Worm (Caenorhabditis elegans): Measurements from ENCODE around the gene srb-17.

Gene srb-17

DNA sequence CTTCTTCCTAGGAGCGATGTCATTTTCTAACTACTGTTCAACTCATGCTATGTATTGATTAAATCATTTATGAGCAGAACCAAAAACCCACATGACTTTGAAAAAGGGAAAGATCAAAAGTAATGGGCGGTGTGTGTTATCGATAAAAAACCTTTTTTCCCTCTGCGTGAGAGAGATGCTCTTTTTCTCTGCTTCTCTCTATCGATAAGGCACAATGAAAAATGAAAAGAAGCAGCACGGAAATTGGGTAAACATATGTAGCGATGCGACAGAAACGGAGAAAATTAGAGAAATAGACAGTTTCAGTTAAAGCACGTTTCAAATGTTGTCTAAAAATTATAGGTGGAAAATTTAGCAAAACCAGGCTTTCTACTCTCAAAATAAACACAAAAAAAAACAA is 45.3 kb upstream of the srb-17 start:
- TF ChIP-seq F13H6.1 (tag; optimal IDR thresholded peaks at IDR 0.05): peak; percentile 71
- no peak for TF ChIP-seq lin-11 (tag; optimal IDR thresholded peaks at IDR 0.05)
- peak; percentile 72 for TF ChIP-seq C34F6.9 (tag; optimal IDR thresholded peaks at IDR 0.05)
- TF ChIP-seq dmd-4 (tag; optimal IDR thresholded peaks at IDR 0.05): no peak
- peak; percentile 85 for TF ChIP-seq fos-1 (tag; optimal IDR thresholded peaks at IDR 0.05)
- TF ChIP-seq unc-39 (tag; optimal IDR thresholded peaks at IDR 0.05): no peak
- peak; percentile 38 for TF ChIP-seq ama-1 (optimal IDR thresholded peaks at IDR 0.05)
- TF ChIP-seq gmeb-1 (tag; optimal IDR thresholded peaks at IDR 0.05): peak; percentile 53
- TF ChIP-seq nhr-237 (tag; optimal IDR thresholded peaks at IDR 0.05): no peak
- peak in 1 of 2 experiments; percentile 50 for TF ChIP-seq lsy-2 (tag; optimal IDR thresholded peaks at IDR 0.05)
- peak; percentile 82 for TF ChIP-seq crh-2 (tag; optimal IDR thresholded peaks at IDR 0.05)
- no peak for TF ChIP-seq snpc-4 (tag; optimal IDR thresholded peaks at IDR 0.05)
- TF ChIP-seq ceh-16 (tag; optimal IDR thresholded peaks at IDR 0.05): no peak
- TF ChIP-seq sma-3 (GFP tag; optimal IDR thresholded peaks at IDR 0.05): peak; percentile 19
- TF ChIP-seq mbf-1 (tag; optimal IDR thresholded peaks at IDR 0.05): no peak
- no peak for TF ChIP-seq elt-1 (tag; optimal IDR thresholded peaks at IDR 0.05)
- TF ChIP-seq nhr-129 (tag; optimal IDR thresholded peaks at IDR 0.05): peak; percentile 79
- TF ChIP-seq nhr-11 (tag; optimal IDR thresholded peaks at IDR 0.05): no peak
- no peak for TF ChIP-seq aly-2 (tag; optimal IDR thresholded peaks at IDR 0.05)
- peak in 1 of 2 experiments; percentile 15 for TF ChIP-seq mdl-1 (tag; optimal IDR thresholded peaks at IDR 0.05)
- peak; percentile 38 for TF ChIP-seq ztf-4 (tag; optimal IDR thresholded peaks at IDR 0.05)
- no peak for TF ChIP-seq nhr-10 (tag; optimal IDR thresholded peaks at IDR 0.05)
- no peak for TF ChIP-seq nhr-25 (tag; optimal IDR thresholded peaks at IDR 0.05)
- TF ChIP-seq peb-1 (tag; optimal IDR thresholded peaks at IDR 0.05): no peak
- no peak for TF ChIP-seq zag-1 (tag; optimal IDR thresholded peaks at IDR 0.05)
- no peak for TF ChIP-seq ztf-1 (GFP tag; conservative IDR thresholded peaks at IDR 0.05)
- no peak for TF ChIP-seq nhr-21 (tag; optimal IDR thresholded peaks at IDR 0.05)
- no peak for TF ChIP-seq ztf-11 (tag; optimal IDR thresholded peaks at IDR 0.05)
- peak; percentile 77 for TF ChIP-seq sma-9 (GFP tag; optimal IDR thresholded peaks at IDR 0.05)
- no peak for TF ChIP-seq sma-9 (tag; optimal IDR thresholded peaks at IDR 0.05)
- TF ChIP-seq unc-55 (GFP tag; optimal IDR thresholded peaks at IDR 0.05): peak; percentile 36
- TF ChIP-seq lin-13 (GFP tag; optimal IDR thresholded peaks at IDR 0.05): no peak

ce11 chrIV:10501550-10502240 is 44.7 kb upstream of the srb-17 start, which contains the start of gene tax-6:
Gene tax-6, minus strand, starts transcription at chrIV:10501600.
- no peak for TF ChIP-seq sma-9 (GFP tag; optimal IDR thresholded peaks at IDR 0.05)
- TF ChIP-seq sma-9 (tag; optimal IDR thresholded peaks at IDR 0.05): no peak
- TF ChIP-seq dmd-4 (tag; optimal IDR thresholded peaks at IDR 0.05): no peak
- no peak for TF ChIP-seq F13H6.1 (tag; optimal IDR thresholded peaks at IDR 0.05)
- TF ChIP-seq ztf-1 (GFP tag; conservative IDR thresholded peaks at IDR 0.05): no peak
- TF ChIP-seq Y55F3AM.14 (GFP tag; optimal IDR thresholded peaks at IDR 0.05): no peak
- no peak for TF ChIP-seq zag-1 (tag; optimal IDR thresholded peaks at IDR 0.05)
- TF ChIP-seq C34F6.9 (tag; optimal IDR thresholded peaks at IDR 0.05): no peak
- TF ChIP-seq nhr-21 (tag; optimal IDR thresholded peaks at IDR 0.05): no peak
- no peak for TF ChIP-seq skn-1 (tag; optimal IDR thresholded peaks at IDR 0.05)

ce11 chrIV:10500481-10500880 is 43.4 kb upstream of the srb-17 start:
- TF ChIP-seq nhr-21 (tag; optimal IDR thresholded peaks at IDR 0.05) (no peak), skn-1 (tag; optimal IDR thresholded peaks at IDR 0.05) (no peak), ztf-11 (tag; optimal IDR thresholded peaks at IDR 0.05) (no peak), crh-2 (tag; optimal IDR thresholded peaks at IDR 0.05) (no peak), mdl-1 (tag; optimal IDR thresholded peaks at IDR 0.05) (no peak), lin-13 (GFP tag; optimal IDR thresholded peaks at IDR 0.05) (no peak), nhr-77 (tag; optimal IDR thresholded peaks at IDR 0.05) (no peak), mab-5 (tag; optimal IDR thresholded peaks at IDR 0.05) (no peak), unc-62 (GFP tag; optimal IDR thresholded peaks at IDR 0.05) (no peak), zag-1 (tag; optimal IDR thresholded peaks at IDR 0.05) (no peak), nhr-23 (tag; optimal IDR thresholded peaks at IDR 0.05) (no peak), unc-39 (tag; optimal IDR thresholded peaks at IDR 0.05) (no peak), ZK546.5 (tag; optimal IDR thresholded peaks at IDR 0.05) (no peak), R02D3.7 (tag; optimal IDR thresholded peaks at IDR 0.05) (no peak), sma-9 (GFP tag; optimal IDR thresholded peaks at IDR 0.05) (no peak), sma-9 (tag; optimal IDR thresholded peaks at IDR 0.05) (no peak), Y55F3AM.14 (GFP tag; optimal IDR thresholded peaks at IDR 0.05) (no peak), dmd-4 (tag; optimal IDR thresholded peaks at IDR 0.05) (no peak), ztf-4 (tag; optimal IDR thresholded peaks at IDR 0.05) (no peak), sem-4 (tag; optimal IDR thresholded peaks at IDR 0.05) (no peak)
